Fruit fly (Drosophila melanogaster) whole organism, wandering third instar larva: Measurements from ENCODE around the gene Iyd.

ENCODE experiments used
- Abd-B ChIP-seq: fragments of >200 bp; optimal IDR thresholded peaks from 2 replicates; lab custom pipeline; 2017; ENCODE audit warnings: missing biosample characterization, missing genetic modification characterization
- CG9705 ChIP-seq: fragments of 200-800 bp; sonication (Bioruptor generic); optimal IDR thresholded peaks from 2 replicates; lab custom pipeline; 2018; ENCODE audit warnings: missing biosample characterization, mild to moderate bottlenecking, missing genetic modification characterization
- CrebA ChIP-seq: fragments of 200-800 bp; sonication (Bioruptor generic); optimal IDR thresholded peaks from 2 replicates; lab custom pipeline; 2016; ENCODE audit warnings: missing biosample characterization, mild to moderate bottlenecking, missing genetic modification characterization, borderline replicate concordance
- Dfd ChIP-seq: fragments of >200 bp; optimal IDR thresholded peaks from 2 replicates; lab custom pipeline; 2017; ENCODE audit warnings: missing biosample characterization, missing genetic modification characterization
- Dif ChIP-seq: fragments of 200-275, 200-300 bp; sonication (Bioruptor generic); optimal IDR thresholded peaks from 2 replicates; lab custom pipeline; 2018; ENCODE audit warnings: missing biosample characterization, missing genetic modification characterization; ENCODE audit not compliant: partially characterized antibody
- GATAd ChIP-seq: sonication (Bioruptor generic); optimal IDR thresholded peaks from 2 replicates; lab custom pipeline; 2016; ENCODE audit warnings: missing biosample characterization, missing genetic modification characterization
- Hnf4 ChIP-seq: fragments of 200-800 bp; sonication (Bioruptor generic); optimal IDR thresholded peaks from 2 replicates; lab custom pipeline; 2016; ENCODE audit warnings: missing biosample characterization, mild to moderate bottlenecking, missing genetic modification characterization
- Hr83 ChIP-seq: fragments of 200-300 bp; sonication (Bioruptor generic); optimal IDR thresholded peaks from 2 replicates; lab custom pipeline; 2016; ENCODE audit warnings: missing biosample characterization, mild to moderate bottlenecking, missing genetic modification characterization, moderate library complexity; ENCODE audit not compliant: poor library complexity, severe bottlenecking
- Mio ChIP-seq: sonication (Bioruptor generic); optimal IDR thresholded peaks from 2 replicates; lab custom pipeline; 2016; ENCODE audit warnings: missing biosample characterization, missing genetic modification characterization
- Rel ChIP-seq, 2 experiments: fragments of 200-800 bp; sonication (Bioruptor generic) in 1 of 2; optimal IDR thresholded peaks; 2 replicates in 1 of 2; 3 replicates in 1 of 2; lab custom pipeline; 2016 to 2019; ENCODE audit warnings: mild to moderate bottlenecking in 2 of 2, missing biosample characterization in 2 of 2, missing genetic modification characterization in 2 of 2, moderate library complexity in 1 of 2
- dmrt93B ChIP-seq: fragments of 200-800 bp; sonication (Bioruptor generic); optimal IDR thresholded peaks from 2 replicates; lab custom pipeline; 2018; ENCODE audit warnings: missing biosample characterization, mild to moderate bottlenecking, missing genetic modification characterization
- ey ChIP-seq: fragments of 200-800 bp; sonication (Bioruptor generic); optimal IDR thresholded peaks from 2 replicates; lab custom pipeline; 2016; ENCODE audit warnings: missing biosample characterization, missing genetic modification characterization
- h ChIP-seq: fragments of 200-800 bp; sonication (Bioruptor generic); optimal IDR thresholded peaks from 3 replicates; lab custom pipeline; 2016; ENCODE audit warnings: missing biosample characterization, mild to moderate bottlenecking, missing genetic modification characterization
- jim ChIP-seq: fragments of 175-275, 200-325 bp; sonication (Bioruptor generic); optimal IDR thresholded peaks from 2 replicates; lab custom pipeline; 2016; ENCODE audit warnings: missing biosample characterization, mild to moderate bottlenecking, missing genetic modification characterization
- lola ChIP-seq: fragments of >200 bp; optimal IDR thresholded peaks from 2 replicates; lab custom pipeline; 2017; ENCODE audit warnings: missing biosample characterization, missing genetic modification characterization
- pan ChIP-seq: fragments of >200 bp; optimal IDR thresholded peaks from 2 replicates; lab custom pipeline; 2017
- rgr ChIP-seq: fragments of 200-800 bp; sonication (Bioruptor generic); optimal IDR thresholded peaks from 3 replicates; lab custom pipeline; 2016; ENCODE audit warnings: missing biosample characterization, mild to moderate bottlenecking, missing genetic modification characterization
- woc ChIP-seq: sonication (Bioruptor generic); optimal IDR thresholded peaks from 2 replicates; lab custom pipeline; 2016; ENCODE audit warnings: missing biosample characterization, mild to moderate bottlenecking, missing genetic modification characterization

Iyd gene

dm6 chr3L:11047877-11048276 is 48.2 kb downstream of the Iyd start (continued):
- peak; percentile 55 for TF ChIP-seq h (GFP tag; lab: Kevin White, UChicago)
- TF ChIP-seq woc (GFP tag; lab: Kevin White, UChicago) = no peak
- peak; percentile 43 for TF ChIP-seq Hnf4
- no peak for TF ChIP-seq rgr (GFP tag; lab: Kevin White, UChicago)
- TF ChIP-seq, all 38 proteins: peak for 16

dm6 chr3L:11046559-11046958 is 49.5 kb downstream of the Iyd start:
- TF ChIP-seq CrebA (GFP tag; lab: Kevin White, UChicago) (no peak), Hr83 (GFP tag; lab: Kevin White, UChicago) (no peak), ey (GFP tag; lab: Kevin White, UChicago) (no peak), jim (no peak), Dfd (peak; percentile 82), pan (lab: Kevin White, UChicago) (no peak)

DNA sequence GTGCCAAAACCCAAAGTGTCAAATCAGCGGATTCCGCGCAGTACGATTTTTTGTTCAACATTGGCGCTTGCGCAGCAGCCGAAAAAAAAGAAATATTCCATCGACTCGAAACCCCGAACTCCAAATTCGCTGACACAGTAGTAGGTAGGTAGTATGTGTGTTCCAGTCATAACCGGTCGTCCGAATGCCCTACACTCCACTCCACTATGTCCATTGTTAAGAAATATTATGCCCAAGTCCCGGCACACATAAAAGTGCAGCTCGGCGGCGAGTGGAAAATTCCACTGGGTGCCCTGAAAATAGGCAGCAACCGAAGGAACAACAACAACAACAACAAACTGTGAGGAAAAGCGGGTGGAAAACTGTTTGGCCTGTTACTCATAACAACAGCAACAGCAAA is 51.0 kb downstream of the Iyd start:
- TF ChIP-seq GATAd (GFP tag; lab: Kevin White, UChicago) = no peak
- no peak for TF ChIP-seq dmrt93B
- no peak for TF ChIP-seq Rel (GFP tag; optimal IDR thresholded peaks at IDR 0.05; lab: Kevin White, UChicago)
- TF ChIP-seq Rel (tag; optimal IDR thresholded peaks at IDR 0.05; lab: Kevin White, UChicago) = no peak
- TF ChIP-seq pan (lab: Kevin White, UChicago) = no peak
- no peak for TF ChIP-seq Dif (GFP tag; lab: Kevin White, UChicago)
- TF ChIP-seq, all 38 proteins: peak for 0

DNA sequence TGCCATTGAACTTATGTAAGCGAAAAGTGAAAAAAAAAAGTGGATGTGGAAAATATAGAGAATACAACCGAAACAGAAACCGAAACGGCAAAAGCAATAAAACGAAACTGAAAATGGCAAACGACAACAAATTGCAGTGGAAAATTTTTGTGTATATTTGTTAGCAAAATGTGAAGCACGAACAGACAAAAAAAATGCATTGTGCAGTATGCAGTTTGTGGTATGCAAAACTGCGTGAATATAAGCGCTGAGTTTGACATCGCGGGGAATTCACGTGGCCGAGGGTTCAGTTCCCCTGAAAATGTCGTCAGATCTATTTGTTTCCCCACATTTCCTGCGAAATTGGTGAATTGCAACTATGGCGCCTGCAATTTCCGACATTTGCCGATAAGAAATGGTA is 52.4 kb downstream of the Iyd start:
- TF ChIP-seq Abd-B (GFP tag; lab: Kevin White, UChicago) = no peak
- TF ChIP-seq Mio (GFP tag; lab: Kevin White, UChicago) = no peak
- TF ChIP-seq lola (GFP tag; lab: Kevin White, UChicago) = no peak
- TF ChIP-seq CG9705 (GFP tag; lab: Kevin White, UChicago) = no peak
